Worm (Caenorhabditis elegans): ENCODE data around the gene Y46G5A.39.

Y46G5A.39 gene

DNA sequence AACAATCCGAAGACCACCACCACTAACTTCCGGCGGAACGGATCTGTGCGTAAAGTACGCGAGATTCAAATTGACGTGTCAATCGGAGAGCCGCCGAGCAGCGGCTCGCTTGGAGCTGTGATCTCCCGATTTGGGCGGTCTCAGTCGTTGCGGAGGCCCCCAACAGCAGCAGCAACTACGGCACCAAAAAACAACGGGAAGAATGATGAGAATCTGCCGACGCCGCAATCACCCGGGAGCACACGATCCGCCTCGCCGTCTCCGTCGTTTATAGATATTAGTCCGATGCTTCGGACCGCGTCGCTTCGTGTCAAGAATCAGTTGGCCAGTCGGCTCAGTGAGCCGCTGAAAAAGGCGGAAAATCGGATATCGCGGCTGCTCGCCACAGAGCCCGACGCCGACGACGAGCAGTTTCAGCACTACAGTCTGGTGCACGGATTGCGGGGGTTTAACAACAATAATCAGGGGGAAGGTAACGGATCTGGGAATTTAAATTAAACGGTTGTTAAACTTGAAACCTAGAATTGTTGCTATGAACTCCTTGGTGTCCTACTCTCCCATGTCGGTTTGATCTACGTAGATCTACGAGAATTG is 37.8 kb downstream of the Y46G5A.39 start:
- TF ChIP-seq nhr-179 (tag; optimal IDR thresholded peaks at IDR 0.05) (no peak), zfh-2 (GFP tag; conservative IDR thresholded peaks at IDR 0.05) (peak; percentile 83), fkh-3 (tag; optimal IDR thresholded peaks at IDR 0.05) (no peak), egrh-3 (GFP tag; IDR thresholded peaks at IDR 0.05) (peak; percentile 41; the same call in 1 of the 2 replicates), egl-18 (GFP tag; IDR thresholded peaks at IDR 0.05) (no peak), lin-40 (tag; optimal IDR thresholded peaks at IDR 0.05) (no peak), nhr-80 (tag; optimal IDR thresholded peaks at IDR 0.05) (no peak), bed-2 (GFP tag; IDR thresholded peaks at IDR 0.05) (no peak), cebp-2 (GFP tag; IDR thresholded peaks at IDR 0.05) (0 out of 2 replicates have a peak, but pooled peaks have one; percentile 54), lsl-1 (GFP tag; optimal IDR thresholded peaks at IDR 0.05) (no peak), K11D2.4 (GFP tag; IDR thresholded peaks at IDR 0.05) (no peak), aptf-2 (GFP tag; conservative IDR thresholded peaks at IDR 0.05) (no peak), C06A6.2 (GFP tag; conservative IDR thresholded peaks at IDR 0.05) (no peak), hlh-12 (tag; optimal IDR thresholded peaks at IDR 0.05) (no peak), rec-8 (tag; optimal IDR thresholded peaks at IDR 0.05) (no peak)

DNA sequence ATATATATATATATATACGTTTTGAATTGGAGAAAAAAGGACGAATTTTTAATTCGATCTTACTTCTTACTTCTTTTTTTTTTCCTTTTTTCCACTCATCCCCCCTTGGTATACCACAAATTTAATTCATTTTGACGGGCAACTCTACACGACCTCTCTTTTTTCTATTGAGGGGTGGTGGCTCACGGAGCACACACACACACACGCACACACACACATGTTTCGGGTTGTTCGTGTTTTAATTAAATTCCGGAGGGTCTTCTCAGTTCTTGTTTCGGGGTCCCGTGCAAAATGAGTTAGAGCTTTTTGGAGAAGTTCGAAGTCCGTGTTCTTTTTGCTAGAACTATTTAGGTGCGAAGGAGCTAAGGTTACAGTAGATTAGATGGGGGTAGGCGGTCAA is 42.1 kb downstream of the Y46G5A.39 start:
- TF ChIP-seq Y56A3A.18 (GFP tag; IDR thresholded peaks at IDR 0.05): no peak
- TF ChIP-seq cebp-2 (GFP tag; IDR thresholded peaks at IDR 0.05): 0 out of 2 replicates have a peak, but pooled peaks have one; percentile 10

All from whole organism, young adult.